Worm (Caenorhabditis elegans) whole organism, late embryonic: ENCODE data around the gene ZC262.13.

ENCODE experiments used
- C08G9.2 ChIP-seq: sonication (generic microtip); optimal IDR thresholded peaks from 2 replicates; lab custom pipeline; 2016; ENCODE audit warnings: mild to moderate bottlenecking, missing genetic modification characterization, moderate library complexity, missing compliant biosample characterization
- F13H6.1 ChIP-seq: sonication (generic microtip); optimal IDR thresholded peaks from 2 replicates; lab custom pipeline; 2016; ENCODE audit warnings: missing genetic modification characterization, missing compliant biosample characterization
- K02D7.2 ChIP-seq: sonication (generic microtip); optimal IDR thresholded peaks from 2 replicates; lab custom pipeline; 2017; ENCODE audit warnings: mild to moderate bottlenecking, missing genetic modification characterization, missing compliant biosample characterization
- K09A11.1 ChIP-seq: sonication (generic microtip); optimal IDR thresholded peaks from 2 replicates; lab custom pipeline; 2017; ENCODE audit warnings: antibody characterized with exemption, mild to moderate bottlenecking, missing genetic modification characterization, missing compliant biosample characterization; ENCODE audit not compliant: insufficient read depth
- T23F11.4 ChIP-seq: fragments of 200-800 bp; sonication (Bioruptor generic); optimal IDR thresholded peaks from 2 replicates; lab custom pipeline; 2018; ENCODE audit warnings: mild to moderate bottlenecking, missing genetic modification characterization, missing compliant biosample characterization
- Y22D7AL.16 ChIP-seq: sonication (generic microtip); optimal IDR thresholded peaks from 2 replicates; lab custom pipeline; 2016; ENCODE audit warnings: missing genetic modification characterization, missing compliant biosample characterization
- ama-1 ChIP-seq: fragments of 150-350 bp; optimal IDR thresholded peaks from 2 replicates; lab custom pipeline; 2014
- ceh-14 ChIP-seq: sonication (generic microtip); optimal IDR thresholded peaks from 2 replicates; lab custom pipeline; 2016; ENCODE audit warnings: missing genotype, missing genetic modification characterization, missing compliant biosample characterization
- ceh-18 ChIP-seq: sonication (generic microtip); optimal IDR thresholded peaks from 2 replicates; lab custom pipeline; 2016; ENCODE audit warnings: missing genetic modification characterization, missing compliant biosample characterization
- ceh-19 ChIP-seq: fragments of 200-800 bp; sonication (Bioruptor generic); optimal IDR thresholded peaks from 2 replicates; lab custom pipeline; 2018; ENCODE audit warnings: mild to moderate bottlenecking, missing genetic modification characterization, missing compliant biosample characterization
- ceh-22 ChIP-seq: sonication (generic microtip); optimal IDR thresholded peaks from 2 replicates; lab custom pipeline; 2017; ENCODE audit warnings: missing biosample characterization, missing genetic modification characterization
- ceh-30 ChIP-seq: fragments of 150-350 bp; optimal IDR thresholded peaks from 2 replicates; lab custom pipeline; 2014; ENCODE audit warnings: missing biosample characterization, missing genetic modification characterization
- ceh-48 ChIP-seq: sonication (generic microtip); optimal IDR thresholded peaks from 2 replicates; lab custom pipeline; 2016; ENCODE audit warnings: missing genetic modification characterization, inconsistent platforms, missing compliant biosample characterization
- dmd-4 ChIP-seq: sonication (generic microtip); optimal IDR thresholded peaks from 2 replicates; lab custom pipeline; 2016; ENCODE audit warnings: borderline replicate concordance, missing genetic modification characterization, missing compliant biosample characterization
- ets-4 ChIP-seq: sonication (generic microtip); optimal IDR thresholded peaks from 2 replicates; lab custom pipeline; 2016; ENCODE audit warnings: missing genetic modification characterization, missing compliant biosample characterization
- eyg-1 ChIP-seq: sonication (generic microtip); optimal IDR thresholded peaks from 2 replicates; lab custom pipeline; 2016; ENCODE audit warnings: missing genotype, missing genetic modification characterization, missing compliant biosample characterization
- fax-1 ChIP-seq: sonication (generic microtip); optimal IDR thresholded peaks from 2 replicates; lab custom pipeline; 2016; ENCODE audit warnings: missing genotype, missing genetic modification characterization, missing compliant biosample characterization
- fkh-6 ChIP-seq: sonication (generic microtip); optimal IDR thresholded peaks from 2 replicates; lab custom pipeline; 2016; ENCODE audit warnings: missing genetic modification characterization, missing compliant biosample characterization
- hlh-30 ChIP-seq: sonication (generic microtip); optimal IDR thresholded peaks from 2 replicates; lab custom pipeline; 2017; ENCODE audit warnings: antibody characterized with exemption, missing genetic modification characterization, missing compliant biosample characterization; ENCODE audit not compliant: insufficient read depth
- lim-6 ChIP-seq: sonication (generic microtip); optimal IDR thresholded peaks from 2 replicates; lab custom pipeline; 2016; ENCODE audit warnings: missing genetic modification characterization, missing compliant biosample characterization
- lin-11 ChIP-seq: fragments of 200-800 bp; sonication (Bioruptor generic); optimal IDR thresholded peaks from 2 replicates; lab custom pipeline; 2018; ENCODE audit warnings: mild to moderate bottlenecking, missing genetic modification characterization, missing compliant biosample characterization
- mec-3 ChIP-seq: sonication (generic microtip); optimal IDR thresholded peaks from 2 replicates; lab custom pipeline; 2016; ENCODE audit warnings: borderline replicate concordance, missing genetic modification characterization, missing compliant biosample characterization
- nfya-1 ChIP-seq: sonication (generic microtip); optimal IDR thresholded peaks from 2 replicates; lab custom pipeline; 2017; ENCODE audit warnings: missing genetic modification characterization, mild to moderate bottlenecking, missing compliant biosample characterization, antibody characterized with exemption, moderate library complexity
- nhr-11 ChIP-seq: fragments of 150-350 bp; optimal IDR thresholded peaks from 2 replicates; lab custom pipeline; 2014; ENCODE audit warnings: missing biosample characterization, missing genetic modification characterization
- pat-9 ChIP-seq: fragments of 200-800 bp; sonication (Bioruptor generic); optimal IDR thresholded peaks from 2 replicates; lab custom pipeline; 2018; ENCODE audit warnings: mild to moderate bottlenecking, missing genetic modification characterization, moderate library complexity, missing compliant biosample characterization
- pax-1 ChIP-seq: fragments of 150-350 bp; optimal IDR thresholded peaks from 2 replicates; lab custom pipeline; 2014; ENCODE audit warnings: missing biosample characterization, missing genetic modification characterization
- pha-2 ChIP-seq: sonication (generic microtip); optimal IDR thresholded peaks from 2 replicates; lab custom pipeline; 2017; ENCODE audit warnings: mild to moderate bottlenecking, missing genetic modification characterization, missing compliant biosample characterization
- ref-2 ChIP-seq: sonication (generic microtip); optimal IDR thresholded peaks from 2 replicates; lab custom pipeline; 2016; ENCODE audit warnings: missing genetic modification characterization, missing compliant biosample characterization
- rnt-1 ChIP-seq: sonication (generic microtip); optimal IDR thresholded peaks from 2 replicates; lab custom pipeline; 2016; ENCODE audit warnings: missing genetic modification characterization, missing compliant biosample characterization
- sdc-2 ChIP-seq: sonication (generic microtip); optimal IDR thresholded peaks from 2 replicates; lab custom pipeline; 2016; ENCODE audit warnings: missing genotype, missing genetic modification characterization, missing compliant biosample characterization
- sox-2 ChIP-seq: fragments of 200-800 bp; sonication (Bioruptor generic); IDR thresholded peaks from 2 replicates; pipeline ENCODE4 v1.3.6; 2022; ENCODE audit warnings: missing genetic modification reagents, missing genetic modification characterization, missing compliant biosample characterization
- tbx-2 ChIP-seq: sonication (generic microtip); optimal IDR thresholded peaks from 2 replicates; lab custom pipeline; 2016; ENCODE audit warnings: missing genetic modification characterization, missing compliant biosample characterization
- tbx-7 ChIP-seq: sonication (generic microtip); optimal IDR thresholded peaks from 2 replicates; lab custom pipeline; 2016; ENCODE audit warnings: missing genotype, missing genetic modification characterization, missing compliant biosample characterization
- unc-42 ChIP-seq: sonication (generic microtip); optimal IDR thresholded peaks from 2 replicates; lab custom pipeline; 2016; ENCODE audit warnings: missing genotype, missing genetic modification characterization, missing compliant biosample characterization
- unc-55 ChIP-seq: sonication (generic microtip); optimal IDR thresholded peaks from 2 replicates; lab custom pipeline; 2017; ENCODE audit warnings: missing biosample characterization, missing genetic modification reagents, missing genetic modification characterization

Gene ZC262.13

ce11 chrIII:8283525-8283924, 42.5 kb upstream of the ZC262.13 start:
- TF ChIP-seq sox-2 (GFP tag; lab: Robert Waterston, UW) (no peak), tbx-7 (tag; lab: Kevin White, UChicago) (no peak), sdc-2 (tag; lab: Kevin White, UChicago) (no peak), tbx-2 (tag; lab: Kevin White, UChicago) (no peak), K02D7.2 (no peak), ceh-48 (no peak), fax-1 (no peak)

DNA sequence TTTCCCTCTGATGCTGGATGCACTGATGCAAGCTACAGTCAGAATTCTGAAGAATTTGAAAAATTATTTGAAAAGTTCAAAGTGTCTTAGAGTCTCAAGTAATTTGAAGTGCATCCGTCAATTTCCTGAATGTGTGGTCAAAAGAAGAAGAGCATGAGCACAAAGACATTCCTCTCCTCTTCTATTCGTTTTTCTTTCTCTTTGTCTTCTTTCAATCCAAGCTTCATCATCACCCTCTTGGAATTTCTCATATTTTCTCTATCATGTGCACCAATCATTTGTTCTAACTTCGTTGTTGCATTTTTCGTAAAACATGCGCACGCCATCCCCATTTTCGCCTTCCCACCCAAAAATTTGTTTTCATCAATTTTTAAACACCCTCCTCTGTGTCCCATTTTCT, 40.0 kb upstream of the ZC262.13 start:
- TF ChIP-seq nfya-1 (tag; lab: Kevin White, UChicago): no peak
- no peak for TF ChIP-seq pax-1 (tag; lab: Kevin White, UChicago)
- TF ChIP-seq tbx-2 (tag; lab: Kevin White, UChicago): no peak
- no peak for TF ChIP-seq ceh-18 (tag; lab: Kevin White, UChicago)
- peak; percentile 61 for TF ChIP-seq unc-42 (tag; lab: Kevin White, UChicago)
- no peak for TF ChIP-seq tbx-7 (tag; lab: Kevin White, UChicago)

ce11 chrIII:8286824-8287223, 39.2 kb upstream of the ZC262.13 start:
- TF ChIP-seq pax-1 (tag; lab: Kevin White, UChicago): no peak
- TF ChIP-seq Y22D7AL.16 (tag; lab: Kevin White, UChicago): no peak
- TF ChIP-seq unc-55: no peak

ce11 chrIII:8287519-8287918, 38.5 kb upstream of the ZC262.13 start:
- TF ChIP-seq pat-9 (tag; lab: Kevin White, UChicago) (no peak), nfya-1 (tag; lab: Kevin White, UChicago) (peak; percentile 44), lim-6 (tag; lab: Kevin White, UChicago) (no peak), unc-55 (peak; percentile 46), hlh-30 (tag; lab: Kevin White, UChicago) (no peak), unc-42 (tag; lab: Kevin White, UChicago) (peak; percentile 44), ets-4 (tag; lab: Kevin White, UChicago) (no peak), eyg-1 (tag; lab: Kevin White, UChicago) (no peak), nhr-11 (tag; lab: Kevin White, UChicago) (no peak), ceh-48 (no peak), K02D7.2 (no peak), F13H6.1 (tag; lab: Kevin White, UChicago) (peak; percentile 17), ceh-19 (GFP tag; lab: Kevin White, UChicago) (peak; percentile 45), ceh-22 (tag; lab: Kevin White, UChicago) (no peak), T23F11.4 (GFP tag; lab: Kevin White, UChicago) (no peak), ama-1 (lab: Kevin White, UChicago) (no peak), C08G9.2 (tag; lab: Kevin White, UChicago) (no peak), ceh-18 (tag; lab: Kevin White, UChicago) (peak; percentile 62), dmd-4 (no peak), ref-2 (tag; lab: Kevin White, UChicago) (no peak), pha-2 (tag; lab: Kevin White, UChicago) (no peak), mec-3 (tag; lab: Kevin White, UChicago) (no peak), Y22D7AL.16 (tag; lab: Kevin White, UChicago) (no peak), lin-11 (no peak), rnt-1 (tag; lab: Kevin White, UChicago) (peak; percentile 34), K09A11.1 (tag; lab: Kevin White, UChicago) (no peak)

ce11 chrIII:8289181-8289580, 36.8 kb upstream of the ZC262.13 start:
- TF ChIP-seq fkh-6 (tag; lab: Kevin White, UChicago) (no peak), unc-42 (tag; lab: Kevin White, UChicago) (peak; percentile 85), ceh-30 (no peak), ceh-14 (tag; lab: Kevin White, UChicago) (no peak)
